Worm (Caenorhabditis elegans) whole organism, L1 larva: Measurements from ENCODE around the gene C06B3.1.
A peak's percentile ranks its signal among the peaks of the same experiment; 100 is the strongest.

ENCODE experiments used
- C16A3.4 ChIP-seq: fragments of 150-350 bp; optimal IDR thresholded peaks from 2 replicates; lab custom pipeline; 2014; ENCODE audit warnings: missing biosample characterization, missing genetic modification characterization
- blmp-1 ChIP-seq: fragments of 150-350 bp; optimal IDR thresholded peaks from 2 replicates; lab custom pipeline; 2014; ENCODE audit warnings: missing biosample characterization, missing genetic modification characterization
- ceh-88 ChIP-seq: fragments of 200-800 bp; sonication (Bioruptor generic); IDR thresholded peaks from 2 replicates; pipeline ENCODE4 v1.3.6; 2022; ENCODE audit warnings: missing genetic modification characterization, missing compliant biosample characterization
- ceh-90 ChIP-seq: sonication (generic microtip); optimal IDR thresholded peaks from 2 replicates; lab custom pipeline; 2016; ENCODE audit warnings: missing genetic modification characterization, missing compliant biosample characterization
- dpl-1 ChIP-seq, 3 experiments: fragments of 150-350 bp in 2 of 3; sonication (generic microtip) in 1 of 3; optimal IDR thresholded peaks; 2 replicates each; lab custom pipeline; 2014 to 2017; ENCODE audit warnings: missing biosample characterization in 3 of 3, missing genetic modification characterization in 3 of 3, missing genetic modification reagents in 3 of 3
- efl-1 ChIP-seq, 4 experiments: fragments of 150-350 bp; optimal IDR thresholded peaks in 3 of 4; peaks in 1 of 4; 1 replicate in 1 of 4; 2 replicates in 3 of 4; lab custom pipeline; 2014; ENCODE audit warnings: missing biosample characterization in 2 of 4, missing genetic modification characterization in 2 of 4, missing genetic modification reagents in 2 of 4
- efl-3 ChIP-seq: fragments of 200-800 bp; sonication (Bioruptor generic); optimal IDR thresholded peaks from 2 replicates; lab custom pipeline; 2018; ENCODE audit warnings: mild to moderate bottlenecking, missing genetic modification characterization, missing compliant biosample characterization
- elt-2 ChIP-seq: sonication (generic microtip); optimal IDR thresholded peaks from 2 replicates; lab custom pipeline; 2016; ENCODE audit warnings: missing genetic modification characterization, mild to moderate bottlenecking, inconsistent platforms, missing compliant biosample characterization, missing genetic modification reagents
- elt-3 ChIP-seq, 6 experiments: fragments of 150-350 bp in 1 of 6; sonication (generic microtip); optimal IDR thresholded peaks; 2 replicates each; lab custom pipeline; 2017 to 2018; ENCODE audit warnings: missing biosample characterization in 6 of 6, missing genetic modification characterization in 6 of 6, inconsistent platforms in 1 of 6
- fkh-10 ChIP-seq: sonication (generic microtip); optimal IDR thresholded peaks from 2 replicates; lab custom pipeline; 2017; ENCODE audit warnings: missing biosample characterization, missing genetic modification reagents, missing genetic modification characterization
- irx-1 ChIP-seq: sonication (generic microtip); optimal IDR thresholded peaks from 2 replicates; lab custom pipeline; 2016; ENCODE audit warnings: missing genetic modification characterization, missing compliant biosample characterization
- jun-1 ChIP-seq: fragments of 150-350 bp; optimal IDR thresholded peaks from 2 replicates; lab custom pipeline; 2014; ENCODE audit warnings: missing biosample characterization, missing genetic modification reagents, missing genetic modification characterization
- lin-14 ChIP-seq: fragments of 200-800 bp; sonication (Bioruptor generic); optimal IDR thresholded peaks from 2 replicates; lab custom pipeline; 2018; ENCODE audit warnings: mild to moderate bottlenecking, missing genetic modification characterization, moderate library complexity, missing compliant biosample characterization
- lin-35 ChIP-seq, 2 experiments: fragments of 150-350 bp; optimal IDR thresholded peaks; 2 replicates each; lab custom pipeline; 2014; ENCODE audit warnings: missing biosample characterization in 2 of 2, missing genetic modification characterization in 2 of 2, missing genetic modification reagents in 2 of 2
- lsy-2 ChIP-seq, 2 experiments: fragments of 150-350 bp; optimal IDR thresholded peaks; 2 replicates each; lab custom pipeline; 2014; ENCODE audit warnings: missing biosample characterization in 2 of 2, missing genetic modification characterization in 2 of 2
- mdl-1 ChIP-seq, 2 experiments: fragments of 150-350 bp; optimal IDR thresholded peaks; 2 replicates each; lab custom pipeline; 2014 to 2017; ENCODE audit warnings: missing biosample characterization in 2 of 2, missing genetic modification characterization in 2 of 2, inconsistent platforms in 1 of 2
- mep-1 ChIP-seq: fragments of 150-350 bp; optimal IDR thresholded peaks from 2 replicates; lab custom pipeline; 2014; ENCODE audit warnings: missing biosample characterization, missing genetic modification characterization
- nhr-19 ChIP-seq: fragments of 200-800 bp; sonication (Bioruptor generic); conservative IDR thresholded peaks from 2 replicates; pipeline ENCODE4 v1.3.6; 2022; ENCODE audit warnings: missing genetic modification characterization, missing compliant biosample characterization
- nhr-20 ChIP-seq: sonication (generic microtip); optimal IDR thresholded peaks from 2 replicates; lab custom pipeline; 2016; ENCODE audit warnings: mild to moderate bottlenecking, missing genetic modification characterization, missing compliant biosample characterization
- nhr-28 ChIP-seq: fragments of 150-350 bp; optimal IDR thresholded peaks from 2 replicates; lab custom pipeline; 2014; ENCODE audit warnings: missing biosample characterization, missing genetic modification characterization
- nhr-47 ChIP-seq: sonication (generic microtip); optimal IDR thresholded peaks from 2 replicates; lab custom pipeline; 2016; ENCODE audit warnings: mild to moderate bottlenecking, missing genetic modification characterization, moderate library complexity, missing compliant biosample characterization
- nhr-71 ChIP-seq: sonication (generic microtip); optimal IDR thresholded peaks from 2 replicates; lab custom pipeline; 2016; ENCODE audit warnings: mild to moderate bottlenecking, missing genetic modification characterization, moderate library complexity, missing compliant biosample characterization
- nhr-85 ChIP-seq: sonication (generic microtip); peaks from one replicate; lab custom pipeline; 2016; ENCODE audit warnings: missing genetic modification characterization, inconsistent platforms, missing compliant biosample characterization
- nhr-90 ChIP-seq: sonication (generic microtip); optimal IDR thresholded peaks from 2 replicates; lab custom pipeline; 2016; ENCODE audit warnings: mild to moderate bottlenecking, missing genetic modification characterization, missing compliant biosample characterization; ENCODE audit not compliant: poor library complexity
- rnt-1 ChIP-seq: sonication (generic microtip); optimal IDR thresholded peaks from 2 replicates; lab custom pipeline; 2016; ENCODE audit warnings: mild to moderate bottlenecking, missing genetic modification characterization, moderate library complexity, missing compliant biosample characterization
- skn-1 ChIP-seq: fragments of 150-350 bp; optimal IDR thresholded peaks from 2 replicates; lab custom pipeline; 2014; ENCODE audit warnings: missing biosample characterization, missing genetic modification characterization
- snu-23 ChIP-seq: sonication (generic microtip); optimal IDR thresholded peaks from 2 replicates; lab custom pipeline; 2016; ENCODE audit warnings: missing genetic modification characterization, missing compliant biosample characterization
- tbx-2 ChIP-seq: sonication (generic microtip); optimal IDR thresholded peaks from 2 replicates; lab custom pipeline; 2016; ENCODE audit warnings: missing genetic modification characterization, missing compliant biosample characterization
- tlp-1 ChIP-seq: fragments of 150-350 bp; optimal IDR thresholded peaks from 2 replicates; lab custom pipeline; 2014; ENCODE audit warnings: missing biosample characterization, missing genetic modification characterization
- unc-130 ChIP-seq: fragments of 150-350 bp; optimal IDR thresholded peaks from 2 replicates; lab custom pipeline; 2017; ENCODE audit warnings: missing biosample characterization, missing genetic modification characterization, inconsistent platforms
- unc-86 ChIP-seq: sonication (generic microtip); optimal IDR thresholded peaks from 2 replicates; lab custom pipeline; 2016; ENCODE audit warnings: missing genetic modification characterization, missing compliant biosample characterization
- vab-15 ChIP-seq: sonication (generic microtip); optimal IDR thresholded peaks from 2 replicates; lab custom pipeline; 2017; ENCODE audit warnings: missing genotype, mild to moderate bottlenecking, missing genetic modification characterization, missing compliant biosample characterization
- xbp-1 ChIP-seq: sonication (generic microtip); optimal IDR thresholded peaks from 2 replicates; lab custom pipeline; 2016; ENCODE audit warnings: missing genetic modification characterization, missing compliant biosample characterization

The C06B3.1 gene

DNA sequence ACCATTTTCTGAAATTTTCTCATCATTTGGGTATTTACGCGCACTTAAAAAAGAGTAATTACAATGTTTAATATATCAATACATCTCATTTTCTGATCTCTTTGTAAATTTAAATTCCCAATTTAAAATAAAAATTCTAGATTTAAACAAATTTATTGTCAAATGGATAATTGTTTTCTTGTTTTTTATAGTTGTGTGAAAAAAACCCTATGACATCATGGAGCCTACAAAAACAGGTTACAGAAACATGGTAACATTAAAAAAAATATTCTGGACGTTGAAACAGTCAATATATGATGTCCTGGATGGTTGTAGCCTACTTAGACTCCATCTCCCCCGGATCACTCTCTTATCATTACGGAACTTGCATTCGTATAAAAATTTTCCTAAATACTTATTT lies 13.1 kb upstream of the C06B3.1 start, which contains the start of gene spp-12:
Gene spp-12, plus strand, starts transcription at position 301 of the 400 bp plus-strand sequence.
- TF ChIP-seq efl-1 (optimal IDR thresholded peaks at IDR 0.05; lab: Kevin White, UChicago) (no peak), efl-1 (GFP tag; optimal IDR thresholded peaks at IDR 0.05 in 1 of 2; lab: Kevin White, UChicago) (peak in 1 of 2 experiments; percentile 6), tlp-1 (no peak)

DNA sequence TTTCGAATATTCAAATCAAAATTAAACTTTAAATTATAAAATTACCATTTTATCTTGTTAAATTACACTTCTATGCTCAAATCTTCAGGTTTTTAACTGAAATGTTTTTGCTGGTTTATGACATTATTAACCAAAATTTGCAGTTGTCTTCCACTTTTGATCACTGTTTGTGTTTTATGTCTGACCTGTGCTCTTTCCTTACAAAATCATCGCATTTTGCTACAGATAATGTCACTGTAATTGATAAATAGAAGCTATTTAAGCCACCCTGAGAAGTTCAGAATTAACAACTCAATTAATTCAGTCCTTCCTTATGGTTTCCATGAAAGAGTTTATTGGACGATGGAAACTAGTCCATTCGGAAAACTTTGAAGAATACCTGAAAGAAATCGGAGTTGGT lies 12.1 kb upstream of the C06B3.1 start, which contains the start of gene lbp-8:
Gene lbp-8, plus strand, starts transcription at position 301 of the 400 bp plus-strand sequence.
- no peak for TF ChIP-seq unc-86
- no peak for TF ChIP-seq mep-1 (tag; lab: Kevin White, UChicago)
- no peak for TF ChIP-seq nhr-71
- no peak for TF ChIP-seq xbp-1 (tag; lab: Kevin White, UChicago)
- TF ChIP-seq ceh-90 (tag; lab: Kevin White, UChicago) = no peak

DNA sequence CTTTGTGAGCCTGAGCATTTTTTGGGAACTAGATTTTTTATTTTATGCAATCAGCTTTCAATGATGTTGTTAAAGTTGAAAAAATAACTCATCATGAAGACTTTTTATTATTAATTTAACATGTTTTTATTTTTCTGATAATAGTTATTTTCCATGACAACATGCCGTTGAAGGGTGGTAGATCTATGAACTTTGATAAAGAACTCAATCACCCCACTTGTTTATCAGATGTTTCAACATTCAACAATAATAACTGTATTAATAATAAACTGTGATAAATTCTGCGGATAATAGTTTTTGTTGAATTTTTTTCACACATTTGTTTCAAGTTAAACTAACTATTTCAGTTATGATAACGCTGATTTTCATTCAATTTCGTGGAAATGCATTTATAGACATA lies 11.1 kb upstream of the C06B3.1 start:
- TF ChIP-seq mep-1 (tag; lab: Kevin White, UChicago) (no peak), elt-2 (tag; lab: Kevin White, UChicago) (peak; percentile 59), nhr-85 (tag; lab: Kevin White, UChicago) (peak; percentile 63), vab-15 (tag; lab: Kevin White, UChicago) (no peak), irx-1 (tag; lab: Kevin White, UChicago) (no peak), nhr-71 (peak; percentile 40), nhr-20 (tag; lab: Kevin White, UChicago) (peak; percentile 33), ceh-88 (no peak), jun-1 (tag; lab: Kevin White, UChicago) (no peak), lin-14 (no peak), nhr-19 (GFP tag; lab: Robert Waterston, UW) (0 out of 2 replicates have a peak, but pooled peaks have one; percentile 13)

DNA sequence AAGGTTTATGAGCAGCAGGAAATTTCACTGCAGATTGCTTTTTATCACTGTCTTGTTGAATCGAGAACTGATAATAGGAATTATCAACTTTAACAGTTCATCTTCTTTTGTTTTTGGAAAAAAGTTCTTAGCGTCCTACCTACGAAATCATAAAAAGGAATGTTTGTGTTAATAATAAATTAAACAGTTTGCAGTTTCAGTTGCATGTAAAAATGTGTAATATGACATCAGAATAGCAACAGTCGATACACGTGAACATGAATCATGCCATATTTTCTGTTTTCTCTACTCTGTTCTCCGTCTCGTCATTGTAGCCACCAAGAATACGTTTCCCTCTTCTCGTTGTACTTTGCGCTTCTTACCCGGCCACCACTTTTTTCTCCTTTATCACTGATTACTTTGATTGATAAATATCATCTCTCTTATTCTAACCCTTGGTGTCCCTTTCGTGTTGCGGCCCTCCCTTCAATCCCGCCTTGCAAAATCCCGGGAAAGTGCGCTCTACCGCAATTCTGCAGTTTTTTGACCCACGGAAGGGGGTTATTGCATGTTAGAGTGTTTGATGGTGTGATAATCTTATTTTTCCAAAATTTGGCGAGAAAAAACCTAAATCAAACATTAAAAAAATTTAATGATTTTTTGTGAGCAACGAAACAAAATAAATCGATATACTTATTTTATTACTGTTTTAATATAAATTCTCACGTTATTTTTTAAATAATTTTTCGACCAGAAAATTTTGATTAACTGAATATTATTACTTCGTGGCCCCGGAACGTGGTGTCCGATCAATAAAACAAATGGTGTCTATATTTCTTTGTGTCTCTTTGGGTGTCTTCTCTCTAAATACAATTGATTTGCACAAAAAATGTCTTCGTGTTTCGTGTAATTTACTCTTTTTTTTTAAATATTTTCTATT lies 9.9 kb upstream of the C06B3.1 start, which contains the start of gene sptl-3:
Gene sptl-3, plus strand, starts transcription at position 869 of the 919 bp plus-strand sequence.
- TF ChIP-seq mep-1 (tag; lab: Kevin White, UChicago) (peak; percentile 46), efl-1 (optimal IDR thresholded peaks at IDR 0.05; lab: Kevin White, UChicago) (peak; percentile 4 to 22), efl-1 (GFP tag; optimal IDR thresholded peaks at IDR 0.05 in 1 of 2; lab: Kevin White, UChicago) (peak; percentile 10 to 88), lin-14 (peak; percentile 69), dpl-1 (GFP tag; optimal IDR thresholded peaks at IDR 0.05; lab: Kevin White, UChicago) (peak in 2 of 3 experiments; percentile 22 to 55), elt-3 (tag; optimal IDR thresholded peaks at IDR 0.05; lab: Kevin White, UChicago) (peak in 2 of 6 experiments; percentile 49 to 81), fkh-10 (GFP tag; lab: Kevin White, UChicago) (no peak), tbx-2 (peak; percentile 44), efl-3 (no peak), nhr-90 (peak; percentile 14), nhr-71 (peak; percentile 75), rnt-1 (tag; lab: Kevin White, UChicago) (peak; percentile 43), nhr-28 (tag; lab: Kevin White, UChicago) (no peak), blmp-1 (tag; lab: Kevin White, UChicago) (peak; percentile 83), C16A3.4 (peak; percentile 20), nhr-47 (tag; lab: Kevin White, UChicago) (no peak), elt-2 (tag; lab: Kevin White, UChicago) (peak; percentile 77), lin-35 (GFP tag; optimal IDR thresholded peaks at IDR 0.05; lab: Kevin White, UChicago) (peak; percentile 23 to 57), unc-130 (no peak), skn-1 (tag; lab: Kevin White, UChicago) (peak; percentile 48), mdl-1 (tag; optimal IDR thresholded peaks at IDR 0.05; lab: Kevin White, UChicago) (peak in 1 of 2 experiments; percentile 61), snu-23 (GFP tag; lab: Kevin White, UChicago) (peak; percentile 65), nhr-19 (GFP tag; lab: Robert Waterston, UW) (peak; percentile 53), nhr-20 (tag; lab: Kevin White, UChicago) (peak; percentile 68), nhr-85 (tag; lab: Kevin White, UChicago) (peak; percentile 77), lsy-2 (tag; optimal IDR thresholded peaks at IDR 0.05; lab: Kevin White, UChicago) (peak in 1 of 2 experiments; percentile 42)
